Fruit fly (Drosophila melanogaster): Measurements from ENCODE around the gene ND-20L.

DNA sequence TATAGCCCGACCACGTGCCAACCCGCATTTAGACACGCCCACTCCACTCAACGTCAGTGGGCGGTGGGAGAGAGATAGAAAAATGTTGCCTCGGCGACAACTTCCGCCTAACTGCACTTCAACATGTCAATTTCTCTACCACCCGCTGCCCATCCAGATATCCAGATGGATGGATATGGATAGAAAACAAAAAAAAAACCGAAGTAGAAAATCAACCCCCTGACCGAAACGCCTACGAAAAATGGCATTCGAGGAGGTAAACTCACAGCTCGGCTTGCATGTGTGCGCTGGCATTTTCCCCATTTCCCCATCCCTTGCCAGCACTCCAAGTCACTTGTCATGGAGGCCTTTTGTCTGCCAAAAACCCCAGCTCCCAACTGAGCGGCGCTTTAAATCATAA lies 48.8 kb upstream of the ND-20L start:
- no peak for TF ChIP-seq Crg-1 (GFP tag; optimal IDR thresholded peaks at IDR 0.05)
- TF ChIP-seq bab1 (GFP tag; optimal IDR thresholded peaks at IDR 0.05), result no peak
- TF ChIP-seq CG5204 (GFP tag; optimal IDR thresholded peaks at IDR 0.05), result no peak
- TF ChIP-seq Mnt (GFP tag; optimal IDR thresholded peaks at IDR 0.05), result no peak
- TF ChIP-seq CG1620 (GFP tag; optimal IDR thresholded peaks at IDR 0.05), result no peak
- TF ChIP-seq CG33017 (tag; optimal IDR thresholded peaks at IDR 0.05), result no peak
- no peak for TF ChIP-seq cnc (optimal IDR thresholded peaks at IDR 0.05)
- no peak for TF ChIP-seq CG11617 (GFP tag; optimal IDR thresholded peaks at IDR 0.05)
- no peak for TF ChIP-seq kay (GFP tag; ENCODE audit: borderline replicate concordance)
- TF ChIP-seq CG12768 (GFP tag; optimal IDR thresholded peaks at IDR 0.05), result no peak
- no peak for TF ChIP-seq ovo (GFP tag; optimal IDR thresholded peaks at IDR 0.05)
- TF ChIP-seq toe (GFP tag; optimal IDR thresholded peaks at IDR 0.05), result no peak
- no peak for TF ChIP-seq Hr96 (GFP tag; optimal IDR thresholded peaks at IDR 0.05)

Measured in whole organism, adult.